Fruit fly (Drosophila melanogaster) whole organism, embryonic: Measurements from ENCODE around the gene CG4267.

Experiments
- Atf6 ChIP-seq: fragments of 200-800 bp; sonication (Bioruptor generic); IDR thresholded peaks from 2 replicates; pipeline ENCODE4 v1.3.6; 2022; ENCODE audit warnings: missing biosample characterization, missing genetic modification characterization
- CG10267 ChIP-seq: fragments of 200-800 bp; sonication (Bioruptor generic); optimal IDR thresholded peaks from 2 replicates; lab custom pipeline; 2018; ENCODE audit warnings: missing biosample characterization, mild to moderate bottlenecking, missing genetic modification characterization, moderate library complexity
- CG10979 ChIP-seq: fragments of 200-800 bp; sonication (Bioruptor generic); optimal IDR thresholded peaks from 2 replicates; lab custom pipeline; 2018; ENCODE audit warnings: missing biosample characterization, mild to moderate bottlenecking, missing genetic modification characterization, moderate library complexity
- CG12299 ChIP-seq: fragments of 200-800 bp; sonication (Bioruptor generic); optimal IDR thresholded peaks from 2 replicates; lab custom pipeline; 2018; ENCODE audit warnings: missing biosample characterization, mild to moderate bottlenecking, missing genetic modification characterization
- CG13624 ChIP-seq: fragments of 200-800 bp; sonication (Bioruptor generic); optimal IDR thresholded peaks from 2 replicates; lab custom pipeline; 2016; ENCODE audit warnings: missing biosample characterization, missing genetic modification characterization
- CG14014 ChIP-seq: fragments of 200-800 bp; sonication (Bioruptor generic); IDR thresholded peaks from 2 replicates; pipeline ENCODE4 v1.3.6; 2022; ENCODE audit warnings: missing biosample characterization, missing genetic modification characterization
- CG1603 ChIP-seq: fragments of 200-800 bp; sonication (Bioruptor generic); optimal IDR thresholded peaks from 2 replicates; lab custom pipeline; 2019; ENCODE audit warnings: missing biosample characterization, mild to moderate bottlenecking, missing genetic modification characterization, moderate library complexity
- CG1647 ChIP-seq: fragments of 200-800 bp; sonication (Bioruptor generic); optimal IDR thresholded peaks from 3 replicates; lab custom pipeline; 2016; ENCODE audit warnings: missing biosample characterization, missing genetic modification characterization
- CG17802 ChIP-seq: fragments of 200-800 bp; sonication (Bioruptor generic); optimal IDR thresholded peaks from 2 replicates; lab custom pipeline; 2018; ENCODE audit warnings: missing biosample characterization, mild to moderate bottlenecking, missing genetic modification characterization, moderate library complexity
- CG18619 ChIP-seq: fragments of 200-800 bp; sonication (Bioruptor generic); optimal IDR thresholded peaks from 3 replicates; lab custom pipeline; 2017; ENCODE audit warnings: missing biosample characterization, mild to moderate bottlenecking, missing genetic modification characterization
- CG30020 ChIP-seq: fragments of 200-800 bp; optimal IDR thresholded peaks from 2 replicates; lab custom pipeline; 2019; ENCODE audit warnings: missing biosample characterization, mild to moderate bottlenecking, missing genetic modification characterization, moderate library complexity
- CG32767 ChIP-seq: fragments of 200-800 bp; sonication (Bioruptor generic); IDR thresholded peaks from 2 replicates; pipeline ENCODE4 v1.3.6; 2022; ENCODE audit warnings: missing biosample characterization, missing genetic modification characterization
- CG32772 ChIP-seq: fragments of 200-800 bp; sonication (Bioruptor generic); IDR thresholded peaks from 2 replicates; pipeline ENCODE4 v1.3.6; 2022; ENCODE audit warnings: missing biosample characterization, missing genetic modification characterization
- CG5953 ChIP-seq: fragments of 200-800 bp; sonication (Bioruptor generic); IDR thresholded peaks from 2 replicates; pipeline ENCODE4 v1.3.6; 2022; ENCODE audit warnings: missing biosample characterization, missing genetic modification characterization
- CG6765 ChIP-seq: fragments of 200-800 bp; sonication (Bioruptor generic); optimal IDR thresholded peaks from 3 replicates; lab custom pipeline; 2017; ENCODE audit warnings: missing biosample characterization, mild to moderate bottlenecking, missing genetic modification characterization
- CG8359 ChIP-seq: fragments of 200-800 bp; sonication (Bioruptor generic); optimal IDR thresholded peaks from 2 replicates; lab custom pipeline; 2017; ENCODE audit warnings: missing biosample characterization, mild to moderate bottlenecking, missing genetic modification characterization, borderline replicate concordance
- CG8388 ChIP-seq: fragments of 200-800 bp; sonication (Bioruptor generic); optimal IDR thresholded peaks from 2 replicates; lab custom pipeline; 2019; ENCODE audit warnings: missing biosample characterization, mild to moderate bottlenecking, missing genetic modification characterization, moderate library complexity
- CG9215 ChIP-seq: fragments of 200-800 bp; sonication (Bioruptor generic); IDR thresholded peaks from 2 replicates; pipeline ENCODE4 v1.3.6; 2022; ENCODE audit warnings: missing biosample characterization, missing genetic modification characterization
- CTCF ChIP-seq: fragments of 200-800 bp; sonication (Bioruptor generic); optimal IDR thresholded peaks from 2 replicates; lab custom pipeline; 2017; ENCODE audit warnings: missing biosample characterization, mild to moderate bottlenecking, missing genetic modification characterization, moderate library complexity
- Fer3 ChIP-seq: fragments of 200-800 bp; sonication (Bioruptor generic); optimal IDR thresholded peaks from 2 replicates; lab custom pipeline; 2018; ENCODE audit warnings: missing biosample characterization, mild to moderate bottlenecking, missing genetic modification characterization, moderate library complexity
- Gug ChIP-seq: fragments of 200-800 bp; sonication (Bioruptor generic); IDR thresholded peaks from 4 replicates; pipeline ENCODE4 v1.3.6; 2022; ENCODE audit warnings: missing biosample characterization, missing genetic modification characterization
- HHEX ChIP-seq: fragments of 200-800 bp; sonication (Bioruptor generic); optimal IDR thresholded peaks from 3 replicates; lab custom pipeline; 2017; ENCODE audit warnings: missing biosample characterization, mild to moderate bottlenecking, missing genetic modification characterization, missing genetic modification reagents
- Lim3 ChIP-seq: fragments of 200-800 bp; sonication (Bioruptor generic); IDR thresholded peaks from 2 replicates; pipeline ENCODE4 v1.3.6; 2022; ENCODE audit warnings: missing biosample characterization, missing genetic modification characterization
- NfI ChIP-seq: fragments of 200-800 bp; sonication (Bioruptor generic); optimal IDR thresholded peaks from 3 replicates; lab custom pipeline; 2018; ENCODE audit warnings: missing biosample characterization, mild to moderate bottlenecking, missing genetic modification characterization, moderate library complexity
- Spps ChIP-seq: fragments of 200-800 bp; sonication (Bioruptor generic); optimal IDR thresholded peaks from 2 replicates; lab custom pipeline; 2018; ENCODE audit warnings: missing biosample characterization, mild to moderate bottlenecking, missing genetic modification characterization
- Ssrp ChIP-seq: fragments of 200-800 bp; sonication (Bioruptor generic); optimal IDR thresholded peaks from 2 replicates; lab custom pipeline; 2018; ENCODE audit warnings: missing biosample characterization, mild to moderate bottlenecking, missing genetic modification characterization, moderate library complexity
- Trl ChIP-seq, 3 experiments: fragments of >200 bp in 2 of 3; fragments of 200-800 bp in 1 of 3; sonication (Bioruptor generic) in 1 of 3; optimal IDR thresholded peaks; 2 replicates in 1 of 3; 3 replicates in 2 of 3; lab custom pipeline; 2016 to 2017; ENCODE audit warnings: missing biosample characterization in 1 of 3, missing genetic modification characterization in 1 of 3
- bbx ChIP-seq: fragments of 200-800 bp; sonication (Bioruptor generic); IDR thresholded peaks from 2 replicates; pipeline ENCODE4 v1.3.6; 2022; ENCODE audit warnings: missing biosample characterization, missing genetic modification characterization; ENCODE audit not compliant: partially characterized antibody
- bcd ChIP-seq: fragments of 200-800 bp; sonication (Bioruptor generic); optimal IDR thresholded peaks from 2 replicates; lab custom pipeline; 2017; ENCODE audit warnings: missing biosample characterization, mild to moderate bottlenecking, missing genetic modification characterization
- br ChIP-seq: fragments of >200 bp; optimal IDR thresholded peaks from 2 replicates; lab custom pipeline; 2017
- ci ChIP-seq: fragments of 200-800 bp; sonication (Bioruptor generic); IDR thresholded peaks from 3 replicates; pipeline ENCODE4 v1.3.6; 2022; ENCODE audit warnings: missing biosample characterization, missing genetic modification characterization
- dm ChIP-seq: fragments of 200-800 bp; sonication (Bioruptor generic); optimal IDR thresholded peaks from 3 replicates; lab custom pipeline; 2016; ENCODE audit warnings: missing biosample characterization, missing genetic modification characterization
- eve ChIP-seq, 2 experiments: fragments of >200 bp; optimal IDR thresholded peaks; 2 replicates each; lab custom pipeline; 2017; ENCODE audit warnings: missing biosample characterization in 2 of 2, missing genetic modification characterization in 2 of 2
- fd102C ChIP-seq: fragments of 200-800 bp; sonication (Bioruptor generic); optimal IDR thresholded peaks from 2 replicates; lab custom pipeline; 2018; ENCODE audit warnings: missing biosample characterization, mild to moderate bottlenecking, missing genetic modification characterization, moderate library complexity
- fru ChIP-seq: fragments of >200 bp; optimal IDR thresholded peaks from 2 replicates; lab custom pipeline; 2017
- ham ChIP-seq: fragments of 200-800 bp; sonication (Bioruptor generic); IDR thresholded peaks from 2 replicates; pipeline ENCODE4 v1.3.6; 2022; ENCODE audit warnings: missing biosample characterization, missing genetic modification characterization
- insv ChIP-seq, 2 experiments: fragments of 200-800 bp; sonication (Bioruptor generic); optimal IDR thresholded peaks; 3 replicates each; lab custom pipeline; 2016 to 2018; ENCODE audit warnings: missing biosample characterization in 2 of 2, missing genetic modification characterization in 2 of 2
- lmd ChIP-seq: fragments of 200-800 bp; sonication (Bioruptor generic); IDR thresholded peaks from 2 replicates; pipeline ENCODE4 v1.3.6; 2022; ENCODE audit warnings: missing biosample characterization, missing genetic modification characterization
- maf-S ChIP-seq: fragments of 200-800 bp; sonication (Bioruptor generic); optimal IDR thresholded peaks from 2 replicates; lab custom pipeline; 2016; ENCODE audit warnings: missing biosample characterization, missing genetic modification characterization
- ranshi ChIP-seq: fragments of 200-800 bp; sonication (Bioruptor generic); IDR thresholded peaks from 2 replicates; pipeline ENCODE4 v1.3.6; 2022; ENCODE audit warnings: missing biosample characterization, missing genetic modification characterization
- salm ChIP-seq: fragments of 200-800 bp; sonication (Bioruptor generic); optimal IDR thresholded peaks from 2 replicates; lab custom pipeline; 2018; ENCODE audit warnings: missing biosample characterization, mild to moderate bottlenecking, missing genetic modification characterization
- sens ChIP-seq: fragments of 200-800 bp; sonication (Bioruptor generic); peaks from one replicate; lab custom pipeline; 2016; ENCODE audit warnings: missing biosample characterization, missing genetic modification characterization
- slbo ChIP-seq: fragments of 200-800 bp; sonication (Bioruptor generic); IDR thresholded peaks from 2 replicates; pipeline ENCODE4 v1.3.6; 2022; ENCODE audit warnings: missing biosample characterization, missing genetic modification characterization
- slp2 ChIP-seq: fragments of 200-800 bp; sonication (Bioruptor generic); optimal IDR thresholded peaks from 2 replicates; lab custom pipeline; 2016; ENCODE audit warnings: missing biosample characterization, missing genetic modification characterization
- sob ChIP-seq: fragments of 200-800 bp; sonication (Bioruptor generic); IDR thresholded peaks from 2 replicates; pipeline ENCODE4 v1.3.6; 2022; ENCODE audit warnings: missing biosample characterization, missing genetic modification characterization
- sr ChIP-seq: fragments of 200-800 bp; sonication (Bioruptor generic); IDR thresholded peaks from 3 replicates; pipeline ENCODE4 v1.3.6; 2022; ENCODE audit warnings: missing biosample characterization, missing genetic modification characterization
- ssp ChIP-seq: fragments of 200-800 bp; sonication (Bioruptor generic); IDR thresholded peaks from 2 replicates; pipeline ENCODE4 v1.3.6; 2022; ENCODE audit warnings: missing biosample characterization, missing genetic modification characterization
- trh ChIP-seq: fragments of 200-800 bp; sonication (Bioruptor generic); optimal IDR thresholded peaks from 2 replicates; lab custom pipeline; 2016; ENCODE audit warnings: missing biosample characterization, missing genetic modification characterization
- ttk ChIP-seq: fragments of 200-800 bp; sonication (Bioruptor generic); IDR thresholded peaks from 2 replicates; pipeline ENCODE4 v2.1.2; 2022; ENCODE audit warnings: missing biosample characterization, missing genetic modification characterization
- twi ChIP-seq: fragments of 200-800 bp; optimal IDR thresholded peaks from 2 replicates; lab custom pipeline; 2019; ENCODE audit warnings: missing biosample characterization, mild to moderate bottlenecking, missing genetic modification characterization, moderate library complexity
- wdn ChIP-seq: fragments of 200-800 bp; sonication (Bioruptor generic); IDR thresholded peaks from 2 replicates; pipeline ENCODE4 v1.3.6; 2022; ENCODE audit warnings: missing biosample characterization, missing genetic modification characterization

CG4267 gene

DNA sequence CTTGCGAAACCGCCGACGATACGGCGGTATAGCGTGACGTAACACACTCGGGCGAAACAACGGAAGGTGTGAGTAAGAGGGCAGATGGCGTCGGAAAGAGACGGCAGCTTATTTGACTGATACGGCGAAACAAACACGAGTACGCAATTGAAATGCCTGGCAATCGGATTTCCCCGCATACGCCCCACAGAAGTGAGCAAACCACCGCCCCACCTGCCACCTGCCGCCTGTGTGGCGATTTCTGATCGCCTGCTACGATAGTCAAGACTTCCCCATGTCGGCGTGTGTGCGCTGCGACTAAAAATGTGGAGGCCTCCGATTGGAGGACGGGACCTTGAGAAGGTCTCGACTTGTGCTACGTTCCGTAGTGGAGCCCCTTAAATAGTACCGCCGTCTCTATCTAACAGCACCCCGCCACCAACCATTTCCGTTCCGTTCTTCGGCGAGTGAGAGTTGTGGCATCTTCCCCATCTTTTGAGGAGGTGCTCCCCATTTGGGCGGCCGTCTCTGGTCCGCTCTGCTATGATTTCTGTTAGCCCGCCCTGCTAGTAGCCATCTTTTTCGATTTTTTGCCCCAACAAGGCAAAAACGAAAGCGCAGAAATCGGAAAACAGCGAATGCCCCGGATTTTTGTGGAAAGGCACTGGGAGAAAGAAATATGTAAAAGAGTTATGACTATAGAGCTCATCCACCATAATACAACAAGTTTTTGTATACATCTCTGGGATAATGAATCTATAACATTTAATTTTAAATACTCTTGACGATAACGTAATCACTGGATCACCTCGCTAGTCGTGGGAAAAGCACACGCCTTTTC is 43.4 kb upstream of the CG4267 start (continued):
- peak; percentile 95 for TF ChIP-seq CG1603 (tag; lab: Kevin White, UChicago)
- no peak for TF ChIP-seq slbo (GFP tag; lab: Robert Waterston, UW)
- no peak for TF ChIP-seq sob (GFP tag; lab: Robert Waterston, UW)
- peak; percentile 88 for TF ChIP-seq Gug
- no peak for TF ChIP-seq ci (GFP tag; lab: Robert Waterston, UW)
- no peak for TF ChIP-seq ranshi (GFP tag; lab: Robert Waterston, UW)
- peak; percentile 82 for TF ChIP-seq HHEX
- TF ChIP-seq fd102C, result no peak
- TF ChIP-seq CTCF (GFP tag; lab: Kevin White, UChicago), result no peak
- TF ChIP-seq wdn, result no peak
- TF ChIP-seq CG18619 (GFP tag; lab: Kevin White, UChicago), result peak; percentile 76
- no peak for TF ChIP-seq fru
- peak; percentile 86 for TF ChIP-seq CG8388
- TF ChIP-seq sens (GFP tag; lab: Kevin White, UChicago), result peak; percentile 99
- TF ChIP-seq CG8359 (GFP tag; lab: Kevin White, UChicago), result peak; percentile 73
- TF ChIP-seq eve (GFP tag; optimal IDR thresholded peaks at IDR 0.05; lab: Kevin White, UChicago), result peak in 1 of 2 experiments; percentile 94
- TF ChIP-seq CG13624, result peak; percentile 81
- peak; percentile 67 for TF ChIP-seq trh (GFP tag; lab: Kevin White, UChicago)
- peak; percentile 78 for TF ChIP-seq Fer3
- TF ChIP-seq bcd (GFP tag; lab: Kevin White, UChicago), result peak; percentile 86
- TF ChIP-seq CG17802, result peak; percentile 77
- TF ChIP-seq sr (GFP tag; lab: Robert Waterston, UW), result no peak
- no peak for TF ChIP-seq CG32772 (GFP tag; lab: Robert Waterston, UW)
- TF ChIP-seq Trl (optimal IDR thresholded peaks at IDR 0.05; lab: Kevin White, UChicago), result no peak
- peak; percentile 90 for TF ChIP-seq Trl (GFP tag; optimal IDR thresholded peaks at IDR 0.05; lab: Kevin White, UChicago)
- TF ChIP-seq maf-S (GFP tag; lab: Kevin White, UChicago), result peak; percentile 82
- no peak for TF ChIP-seq CG9215
- TF ChIP-seq insv (GFP tag; optimal IDR thresholded peaks at IDR 0.05; lab: Kevin White, UChicago), result no peak
- peak; percentile 77 for TF ChIP-seq CG10267
- peak; percentile 74 for TF ChIP-seq dm (GFP tag; lab: Kevin White, UChicago)
- TF ChIP-seq CG32767, result no peak
- TF ChIP-seq lmd (GFP tag; lab: Robert Waterston, UW), result no peak
- peak; percentile 82 for TF ChIP-seq Spps (tag; lab: Kevin White, UChicago)
- TF ChIP-seq NfI, result peak; percentile 78
- TF ChIP-seq twi (tag; lab: Kevin White, UChicago), result peak; percentile 61
- no peak for TF ChIP-seq ttk (GFP tag; lab: Robert Waterston, UW)
- TF ChIP-seq Ssrp (tag; lab: Kevin White, UChicago), result peak; percentile 86
- no peak for TF ChIP-seq bbx
- no peak for TF ChIP-seq CG14014 (GFP tag; lab: Robert Waterston, UW)
- peak; percentile 69 for TF ChIP-seq salm
- TF ChIP-seq ssp, result no peak
- TF ChIP-seq CG30020, result peak; percentile 26
- TF ChIP-seq br (lab: Kevin White, UChicago), result no peak
- TF ChIP-seq CG5953 (GFP tag; lab: Robert Waterston, UW), result no peak
- TF ChIP-seq CG6765 (GFP tag; lab: Kevin White, UChicago), result peak; percentile 53
- peak; percentile 78 for TF ChIP-seq slp2 (GFP tag; lab: Kevin White, UChicago)
- no peak for TF ChIP-seq ham (GFP tag; lab: Robert Waterston, UW)
- peak; percentile 90 for TF ChIP-seq CG10979 (tag; lab: Kevin White, UChicago)
- TF ChIP-seq Atf6 (GFP tag; lab: Robert Waterston, UW), result no peak
- peak; percentile 23 for TF ChIP-seq CG12299 (tag; lab: Kevin White, UChicago)
- no peak for TF ChIP-seq Lim3
- peak; percentile 74 for TF ChIP-seq CG1647 (GFP tag; lab: Kevin White, UChicago)
